Worm (Caenorhabditis elegans) whole organism, young adult: ENCODE data around the gene F46C3.6.

Source experiments
- B0019.2 ChIP-seq: fragments of 200-800 bp; sonication (Bioruptor generic); conservative IDR thresholded peaks from 2 replicates; pipeline ENCODE4 v1.3.6; 2022; ENCODE audit warnings: missing genetic modification reagents, missing genetic modification characterization, missing compliant biosample characterization
- B0336.3 ChIP-seq: fragments of 200-800 bp; sonication (Bioruptor generic); IDR thresholded peaks from 2 replicates; pipeline ENCODE4 v1.3.6; 2022; ENCODE audit warnings: missing genetic modification characterization, missing compliant biosample characterization
- C06A6.2 ChIP-seq: fragments of 200-800 bp; sonication (Bioruptor generic); conservative IDR thresholded peaks from 2 replicates; pipeline ENCODE4 v1.3.6; 2022; ENCODE audit warnings: missing genetic modification characterization, missing compliant biosample characterization
- F39B2.1 ChIP-seq: fragments of 200-800 bp; sonication (Bioruptor generic); IDR thresholded peaks from 2 replicates; pipeline ENCODE4 v1.3.6; 2022; ENCODE audit warnings: missing genetic modification reagents, missing genetic modification characterization, missing compliant biosample characterization
- F49E8.2 ChIP-seq: sonication (generic microtip); optimal IDR thresholded peaks from 3 replicates; lab custom pipeline; 2017; ENCODE audit warnings: missing genetic modification characterization, mild to moderate bottlenecking, missing compliant biosample characterization, antibody characterized with exemption, moderate library complexity; ENCODE audit not compliant: insufficient read depth
- T07F8.4 ChIP-seq: sonication (generic microtip); optimal IDR thresholded peaks from 2 replicates; lab custom pipeline; 2016; ENCODE audit warnings: mild to moderate bottlenecking, missing genetic modification characterization, moderate library complexity, missing compliant biosample characterization
- T26A5.8 ChIP-seq: sonication (generic microtip); optimal IDR thresholded peaks from 2 replicates; lab custom pipeline; 2016; ENCODE audit warnings: missing genetic modification characterization, missing compliant biosample characterization
- Y56A3A.18 ChIP-seq: fragments of 200-800 bp; sonication (Bioruptor generic); IDR thresholded peaks from 2 replicates; pipeline ENCODE4 v1.3.6; 2022; ENCODE audit warnings: missing genetic modification reagents, missing genetic modification characterization, missing compliant biosample characterization
- Y67H2A.10 ChIP-seq: fragments of 200-800 bp; sonication (Bioruptor generic); conservative IDR thresholded peaks from 2 replicates; pipeline ENCODE4 v1.3.6; 2022; ENCODE audit warnings: missing genetic modification reagents, missing genetic modification characterization, missing compliant biosample characterization
- ZK185.1 ChIP-seq: sonication (generic microtip); optimal IDR thresholded peaks from 2 replicates; lab custom pipeline; 2016; ENCODE audit warnings: mild to moderate bottlenecking, missing genetic modification characterization, missing compliant biosample characterization; ENCODE audit not compliant: poor library complexity, severe bottlenecking
- akir-1 ChIP-seq: fragments of 200-800 bp; sonication (Bioruptor generic); optimal IDR thresholded peaks from 2 replicates; lab custom pipeline; 2018; ENCODE audit warnings: mild to moderate bottlenecking, missing genetic modification characterization, moderate library complexity, missing compliant biosample characterization
- ama-1 ChIP-seq, 3 experiments: fragments of 150-350 bp in 1 of 3; sonication (generic microtip) in 2 of 3; optimal IDR thresholded peaks; 2 replicates each; lab custom pipeline; 2014 to 2018; ENCODE audit warnings: missing biosample characterization in 2 of 3, missing genetic modification characterization in 2 of 3, missing genetic modification reagents in 2 of 3
- athp-1 ChIP-seq: sonication (generic microtip); optimal IDR thresholded peaks from 2 replicates; lab custom pipeline; 2017; ENCODE audit warnings: mild to moderate bottlenecking, missing genetic modification characterization, missing compliant biosample characterization
- bed-1 ChIP-seq: fragments of 200-800 bp; sonication (Bioruptor generic); IDR thresholded peaks from 2 replicates; pipeline ENCODE4 v1.3.6; 2022; ENCODE audit warnings: missing genetic modification reagents, missing genetic modification characterization, missing compliant biosample characterization
- ceh-40 ChIP-seq: fragments of 200-800 bp; sonication (Bioruptor generic); IDR thresholded peaks from 2 replicates; pipeline ENCODE4 v1.3.6; 2022; ENCODE audit warnings: missing genetic modification characterization, missing compliant biosample characterization
- ceh-79 ChIP-seq: sonication (generic microtip); optimal IDR thresholded peaks from 2 replicates; lab custom pipeline; 2017; ENCODE audit warnings: mild to moderate bottlenecking, missing genetic modification characterization, missing compliant biosample characterization
- ceh-91 ChIP-seq: fragments of 200-800 bp; sonication (Bioruptor generic); IDR thresholded peaks from 2 replicates; pipeline ENCODE4 v1.3.6; 2022; ENCODE audit warnings: missing genetic modification reagents, missing genetic modification characterization, missing compliant biosample characterization
- die-1 ChIP-seq: sonication (generic microtip); optimal IDR thresholded peaks from 2 replicates; lab custom pipeline; 2016; ENCODE audit warnings: missing genotype, mild to moderate bottlenecking, missing genetic modification characterization, missing compliant biosample characterization
- dpff-1 ChIP-seq: sonication (generic microtip); optimal IDR thresholded peaks from 2 replicates; lab custom pipeline; 2017; ENCODE audit warnings: mild to moderate bottlenecking, missing genetic modification characterization, missing compliant biosample characterization
- efl-1 ChIP-seq: fragments of 150-350 bp; optimal IDR thresholded peaks from 2 replicates; lab custom pipeline; 2014; ENCODE audit warnings: missing biosample characterization, missing genetic modification reagents, missing genetic modification characterization
- egrh-3 ChIP-seq: fragments of 200-800 bp; sonication (Bioruptor generic); IDR thresholded peaks from 2 replicates; pipeline ENCODE4 v1.3.6; 2022; ENCODE audit warnings: missing genetic modification reagents, missing genetic modification characterization, missing compliant biosample characterization
- ets-4 ChIP-seq: fragments of 200-800 bp; sonication (Bioruptor generic); optimal IDR thresholded peaks from 2 replicates; lab custom pipeline; 2018; ENCODE audit warnings: mild to moderate bottlenecking, missing genetic modification characterization, missing compliant biosample characterization
- him-1 ChIP-seq: sonication (generic microtip); optimal IDR thresholded peaks from 2 replicates; lab custom pipeline; 2016; ENCODE audit warnings: missing genotype, missing genetic modification reagents, missing genetic modification characterization, missing compliant biosample characterization
- hlh-26 ChIP-seq: fragments of 200-800 bp; sonication (Bioruptor generic); conservative IDR thresholded peaks from 2 replicates; pipeline ENCODE4 v1.3.6; 2022; ENCODE audit warnings: missing genetic modification reagents, missing genetic modification characterization, missing compliant biosample characterization
- hmg-1.2 ChIP-seq: fragments of 200-800 bp; sonication (Bioruptor generic); IDR thresholded peaks from 2 replicates; pipeline ENCODE4 v1.3.6; 2022; ENCODE audit warnings: missing genetic modification reagents, missing genetic modification characterization, missing compliant biosample characterization
- lag-1 ChIP-seq: fragments of 200-800 bp; sonication (Bioruptor generic); IDR thresholded peaks from 2 replicates; pipeline ENCODE4 v1.3.6; 2022; ENCODE audit warnings: missing genetic modification reagents, missing genetic modification characterization, missing compliant biosample characterization
- let-607 ChIP-seq, 2 experiments: fragments of 200-800 bp in 1 of 2; sonication (Bioruptor generic) in 1 of 2; sonication (generic microtip) in 1 of 2; optimal IDR thresholded peaks; 2 replicates each; lab custom pipeline; 2016 to 2018; ENCODE audit warnings: mild to moderate bottlenecking in 2 of 2, missing compliant biosample characterization in 2 of 2, missing genetic modification characterization in 2 of 2, moderate library complexity in 2 of 2, missing genotype in 1 of 2
- lin-26 ChIP-seq: fragments of 200-800 bp; sonication (Bioruptor generic); IDR thresholded peaks from 2 replicates; pipeline ENCODE4 v1.3.6; 2022; ENCODE audit warnings: missing genetic modification reagents, missing genetic modification characterization, missing compliant biosample characterization
- madf-3 ChIP-seq: fragments of 200-800 bp; sonication (Bioruptor generic); IDR thresholded peaks from 2 replicates; pipeline ENCODE4 v1.3.6; 2022; ENCODE audit warnings: missing genetic modification reagents, missing genetic modification characterization, missing compliant biosample characterization
- madf-8 ChIP-seq: fragments of 200-800 bp; sonication (Bioruptor generic); conservative IDR thresholded peaks from 2 replicates; pipeline ENCODE4 v1.3.6; 2022; ENCODE audit warnings: missing genetic modification reagents, missing genetic modification characterization, missing compliant biosample characterization
- nfya-2 ChIP-seq: fragments of 200-800 bp; sonication (Bioruptor generic); IDR thresholded peaks from 2 replicates; pipeline ENCODE4 v1.3.6; 2022; ENCODE audit warnings: missing genetic modification reagents, missing genetic modification characterization, missing compliant biosample characterization
- nfyb-1 ChIP-seq: fragments of 200-800 bp; sonication (Bioruptor generic); IDR thresholded peaks from 2 replicates; pipeline ENCODE4 v1.3.6; 2022; ENCODE audit warnings: missing genetic modification reagents, missing genetic modification characterization, missing compliant biosample characterization
- nhr-120 ChIP-seq: fragments of 200-800 bp; sonication (Bioruptor generic); IDR thresholded peaks from 2 replicates; pipeline ENCODE4 v1.3.6; 2022; ENCODE audit warnings: missing genetic modification characterization, missing compliant biosample characterization
- nhr-179 ChIP-seq: sonication (generic microtip); optimal IDR thresholded peaks from 2 replicates; lab custom pipeline; 2016; ENCODE audit warnings: mild to moderate bottlenecking, missing genetic modification characterization, missing compliant biosample characterization
- nhr-27 ChIP-seq: fragments of 200-800 bp; sonication (Bioruptor generic); optimal IDR thresholded peaks from 2 replicates; lab custom pipeline; 2018; ENCODE audit warnings: mild to moderate bottlenecking, missing genetic modification characterization, moderate library complexity, missing compliant biosample characterization
- nhr-90 ChIP-seq: sonication (generic microtip); optimal IDR thresholded peaks from 2 replicates; lab custom pipeline; 2016; ENCODE audit warnings: missing genotype, mild to moderate bottlenecking, missing genetic modification characterization, missing compliant biosample characterization
- pbrm-1 ChIP-seq: fragments of 200-800 bp; sonication (Bioruptor generic); IDR thresholded peaks from 2 replicates; pipeline ENCODE4 v1.3.6; 2022; ENCODE audit warnings: missing genetic modification reagents, missing genetic modification characterization, missing compliant biosample characterization
- rcor-1 ChIP-seq: fragments of 200-800 bp; sonication (Bioruptor generic); IDR thresholded peaks from 2 replicates; pipeline ENCODE4 v1.3.6; 2022; ENCODE audit warnings: missing genetic modification reagents, missing genetic modification characterization, missing compliant biosample characterization
- rec-8 ChIP-seq, 2 experiments: sonication (generic microtip); optimal IDR thresholded peaks; 2 replicates each; lab custom pipeline; 2016; ENCODE audit warnings: mild to moderate bottlenecking in 2 of 2, missing genetic modification characterization in 2 of 2, missing genetic modification reagents in 2 of 2, missing genotype in 2 of 2, missing biosample characterization in 1 of 2, missing compliant biosample characterization in 1 of 2, moderate library complexity in 1 of 2
- rpc-1 ChIP-seq, 2 experiments: fragments of 150-350 bp in 1 of 2; sonication (generic microtip) in 1 of 2; optimal IDR thresholded peaks; 2 replicates each; lab custom pipeline; 2014 to 2018; ENCODE audit warnings: missing biosample characterization in 1 of 2, missing genetic modification characterization in 1 of 2, missing genetic modification reagents in 1 of 2, missing genotype in 1 of 2
- sea-2 ChIP-seq: fragments of 200-800 bp; sonication (Bioruptor generic); IDR thresholded peaks from 2 replicates; pipeline ENCODE4 v1.3.6; 2022; ENCODE audit warnings: missing genetic modification characterization, missing compliant biosample characterization
- snpc-3.4 ChIP-seq: sonication (generic microtip); optimal IDR thresholded peaks from 2 replicates; lab custom pipeline; 2017; ENCODE audit warnings: missing genetic modification characterization, mild to moderate bottlenecking, missing compliant biosample characterization, antibody characterized with exemption, moderate library complexity, missing genotype, missing genetic modification reagents
- somi-1 ChIP-seq: fragments of 200-800 bp; sonication (Bioruptor generic); optimal IDR thresholded peaks from 2 replicates; lab custom pipeline; 2018; ENCODE audit warnings: mild to moderate bottlenecking, missing genetic modification characterization, missing compliant biosample characterization
- sptf-2 ChIP-seq: fragments of 200-800 bp; sonication (Bioruptor generic); optimal IDR thresholded peaks from 2 replicates; lab custom pipeline; 2018; ENCODE audit warnings: mild to moderate bottlenecking, missing genetic modification characterization, missing compliant biosample characterization
- zfh-2 ChIP-seq: fragments of 200-800 bp; sonication (Bioruptor generic); conservative IDR thresholded peaks from 2 replicates; pipeline ENCODE4 v1.3.6; 2022; ENCODE audit warnings: missing genetic modification reagents, missing genetic modification characterization, missing compliant biosample characterization
- ztf-18 ChIP-seq: sonication (generic microtip); optimal IDR thresholded peaks from 2 replicates; lab custom pipeline; 2016; ENCODE audit warnings: missing genotype, mild to moderate bottlenecking, missing genetic modification characterization, missing compliant biosample characterization
- ztf-22 ChIP-seq: fragments of 200-800 bp; sonication (Bioruptor generic); optimal IDR thresholded peaks from 2 replicates; lab custom pipeline; 2018; ENCODE audit warnings: mild to moderate bottlenecking, missing genetic modification characterization, moderate library complexity, missing compliant biosample characterization
- ztf-3 ChIP-seq: fragments of 200-800 bp; sonication (Bioruptor generic); optimal IDR thresholded peaks from 2 replicates; lab custom pipeline; 2018; ENCODE audit warnings: mild to moderate bottlenecking, missing genetic modification characterization, missing compliant biosample characterization
- ztf-6 ChIP-seq: fragments of 200-800 bp; sonication (Bioruptor generic); IDR thresholded peaks from 2 replicates; pipeline ENCODE4 v1.3.6; 2022; ENCODE audit warnings: missing genetic modification reagents, missing genetic modification characterization, missing compliant biosample characterization

The F46C3.6 gene

DNA sequence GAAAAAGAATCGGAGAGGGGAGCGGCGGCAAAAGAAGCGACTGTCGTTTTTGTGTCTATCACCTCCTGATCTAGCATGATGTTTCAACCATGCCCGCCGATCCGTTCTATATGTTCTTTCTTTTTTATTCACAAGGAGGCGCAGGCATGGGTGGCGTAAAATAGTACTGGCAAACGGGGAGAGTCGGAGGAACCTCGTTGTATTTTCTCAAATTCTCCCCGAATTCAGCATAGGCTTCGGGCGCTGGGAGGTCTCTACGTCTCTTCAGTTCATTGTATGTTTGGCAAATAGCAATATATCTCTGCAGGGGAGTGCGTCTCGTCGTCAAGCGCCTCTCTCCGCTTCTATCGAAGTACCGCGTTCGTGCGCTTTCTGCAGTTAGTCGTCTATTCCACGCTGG is 45.3 kb upstream of the F46C3.6 start, which contains the start of gene lin-14 (continued):
- TF ChIP-seq nfyb-1 (GFP tag; lab: Robert Waterston, UW) (no peak), snpc-3.4 (tag; lab: Kevin White, UChicago) (no peak), madf-3 (GFP tag; lab: Robert Waterston, UW) (no peak), ztf-22 (GFP tag; lab: Kevin White, UChicago) (no peak), rpc-1 (optimal IDR thresholded peaks at IDR 0.05; lab: Kevin White, UChicago) (no peak), rpc-1 (tag; optimal IDR thresholded peaks at IDR 0.05; lab: Kevin White, UChicago) (no peak), Y67H2A.10 (GFP tag; lab: Robert Waterston, UW) (no peak), madf-8 (GFP tag; lab: Robert Waterston, UW) (no peak), ztf-6 (GFP tag; lab: Robert Waterston, UW) (no peak), T26A5.8 (tag; lab: Kevin White, UChicago) (no peak), die-1 (tag; lab: Kevin White, UChicago) (no peak), sptf-2 (GFP tag; lab: Kevin White, UChicago) (no peak), ets-4 (no peak), dpff-1 (tag; lab: Kevin White, UChicago) (no peak), sea-2 (GFP tag; lab: Robert Waterston, UW) (no peak), lag-1 (GFP tag; lab: Robert Waterston, UW) (no peak), zfh-2 (GFP tag; lab: Robert Waterston, UW) (peak; percentile 94), nhr-120 (GFP tag; lab: Robert Waterston, UW) (no peak), lin-26 (no peak), him-1 (tag; lab: Kevin White, UChicago) (no peak), B0019.2 (GFP tag; lab: Robert Waterston, UW) (no peak), athp-1 (tag; lab: Kevin White, UChicago) (no peak), bed-1 (GFP tag; lab: Robert Waterston, UW) (no peak), rcor-1 (GFP tag; lab: Robert Waterston, UW) (no peak), egrh-3 (GFP tag; lab: Robert Waterston, UW) (no peak), efl-1 (GFP tag; lab: Kevin White, UChicago) (no peak), ceh-79 (tag; lab: Kevin White, UChicago) (no peak), C06A6.2 (no peak), hlh-26 (GFP tag; lab: Robert Waterston, UW) (no peak), hmg-1.2 (peak; percentile 73; the same call in 1 of the 2 replicates), Y56A3A.18 (GFP tag; lab: Robert Waterston, UW) (no peak), ama-1 (optimal IDR thresholded peaks at IDR 0.05; lab: Kevin White, UChicago) (no peak), ama-1 (GFP tag; optimal IDR thresholded peaks at IDR 0.05; lab: Kevin White, UChicago) (no peak), let-607 (tag; optimal IDR thresholded peaks at IDR 0.05; lab: Kevin White, UChicago) (no peak), somi-1 (GFP tag; lab: Kevin White, UChicago) (peak; percentile 52), nhr-27 (tag; lab: Kevin White, UChicago) (no peak), nhr-179 (tag; lab: Kevin White, UChicago) (no peak), F39B2.1 (GFP tag; lab: Robert Waterston, UW) (no peak), ceh-91 (no peak), nfya-2 (GFP tag; lab: Robert Waterston, UW) (no peak), ztf-18 (no peak), akir-1 (GFP tag; lab: Kevin White, UChicago) (no peak), rec-8 (tag; optimal IDR thresholded peaks at IDR 0.05; lab: Kevin White, UChicago) (no peak), ZK185.1 (tag; lab: Kevin White, UChicago) (peak; percentile 52), nhr-90 (no peak), ceh-40 (no peak), B0336.3 (GFP tag; lab: Robert Waterston, UW) (no peak), ztf-3 (GFP tag; lab: Kevin White, UChicago) (no peak), F49E8.2 (no peak), T07F8.4 (tag; lab: Kevin White, UChicago) (no peak), pbrm-1 (GFP tag; lab: Robert Waterston, UW) (no peak)
